Fruit fly (Drosophila melanogaster) whole organism, wandering third instar larva: ENCODE measurements around the gene topi.
A peak's percentile ranks its signal among the peaks of the same experiment; 100 is the strongest.

ENCODE experiments used
- Abd-B ChIP-seq: fragments of >200 bp; optimal IDR thresholded peaks from 2 replicates; lab custom pipeline; 2017; ENCODE audit warnings: missing biosample characterization, missing genetic modification characterization
- CG32264 ChIP-seq: fragments of 200-800 bp; sonication (Bioruptor generic); optimal IDR thresholded peaks from 2 replicates; lab custom pipeline; 2016; ENCODE audit warnings: missing biosample characterization, missing genetic modification characterization
- CG9705 ChIP-seq: fragments of 200-800 bp; sonication (Bioruptor generic); optimal IDR thresholded peaks from 2 replicates; lab custom pipeline; 2018; ENCODE audit warnings: missing biosample characterization, mild to moderate bottlenecking, missing genetic modification characterization
- CrebA ChIP-seq: fragments of 200-800 bp; sonication (Bioruptor generic); optimal IDR thresholded peaks from 2 replicates; lab custom pipeline; 2016; ENCODE audit warnings: missing biosample characterization, mild to moderate bottlenecking, missing genetic modification characterization, borderline replicate concordance
- Dfd ChIP-seq: fragments of >200 bp; optimal IDR thresholded peaks from 2 replicates; lab custom pipeline; 2017; ENCODE audit warnings: missing biosample characterization, missing genetic modification characterization
- Dif ChIP-seq: fragments of 200-275, 200-300 bp; sonication (Bioruptor generic); optimal IDR thresholded peaks from 2 replicates; lab custom pipeline; 2018; ENCODE audit warnings: missing biosample characterization, missing genetic modification characterization; ENCODE audit not compliant: partially characterized antibody
- GATAd ChIP-seq: sonication (Bioruptor generic); optimal IDR thresholded peaks from 2 replicates; lab custom pipeline; 2016; ENCODE audit warnings: missing biosample characterization, missing genetic modification characterization
- HLH106 ChIP-seq: fragments of 200-800 bp; optimal IDR thresholded peaks from 3 replicates; lab custom pipeline; 2019; ENCODE audit warnings: missing biosample characterization, mild to moderate bottlenecking, missing genetic modification characterization, moderate library complexity
- Hr78 ChIP-seq: fragments of >200 bp; optimal IDR thresholded peaks from 2 replicates; lab custom pipeline; 2017; ENCODE audit warnings: missing biosample characterization, missing genetic modification characterization
- Hr83 ChIP-seq: fragments of 200-300 bp; sonication (Bioruptor generic); optimal IDR thresholded peaks from 2 replicates; lab custom pipeline; 2016; ENCODE audit warnings: missing biosample characterization, mild to moderate bottlenecking, missing genetic modification characterization, moderate library complexity; ENCODE audit not compliant: poor library complexity, severe bottlenecking
- Jra ChIP-seq: sonication (Bioruptor generic); optimal IDR thresholded peaks from 2 replicates; lab custom pipeline; 2016; ENCODE audit warnings: missing biosample characterization, missing genetic modification characterization
- Mio ChIP-seq: sonication (Bioruptor generic); optimal IDR thresholded peaks from 2 replicates; lab custom pipeline; 2016; ENCODE audit warnings: missing biosample characterization, missing genetic modification characterization
- Myc ChIP-seq: fragments of >200 bp; optimal IDR thresholded peaks from 2 replicates; lab custom pipeline; 2017
- N ChIP-seq: fragments of >200 bp; optimal IDR thresholded peaks from 2 replicates; lab custom pipeline; 2018; ENCODE audit warnings: missing biosample characterization, missing external identifiers, missing genetic modification characterization
- OdsH ChIP-seq: fragments of 200-800 bp; sonication (Bioruptor generic); optimal IDR thresholded peaks from 2 replicates; lab custom pipeline; 2016; ENCODE audit warnings: missing biosample characterization, mild to moderate bottlenecking, missing genetic modification characterization
- Rel ChIP-seq, 2 experiments: fragments of 200-800 bp; sonication (Bioruptor generic) in 1 of 2; optimal IDR thresholded peaks; 2 replicates in 1 of 2; 3 replicates in 1 of 2; lab custom pipeline; 2016 to 2019; ENCODE audit warnings: mild to moderate bottlenecking in 2 of 2, missing biosample characterization in 2 of 2, missing genetic modification characterization in 2 of 2, moderate library complexity in 1 of 2
- Sp1 ChIP-seq: fragments of 200-800 bp; sonication (Bioruptor generic); optimal IDR thresholded peaks from 3 replicates; lab custom pipeline; 2019; ENCODE audit warnings: missing biosample characterization, mild to moderate bottlenecking, missing genetic modification characterization, moderate library complexity
- Vsx2 ChIP-seq: fragments of 200-300, 225-300 bp; sonication (Bioruptor generic); optimal IDR thresholded peaks from 2 replicates; lab custom pipeline; 2018; ENCODE audit warnings: missing biosample characterization, missing genetic modification characterization; ENCODE audit not compliant: partially characterized antibody
- br ChIP-seq: fragments of 200-800 bp; sonication (Bioruptor generic); optimal IDR thresholded peaks from 2 replicates; lab custom pipeline; 2016; ENCODE audit warnings: missing biosample characterization, missing genetic modification characterization
- brk ChIP-seq: fragments of 200-800 bp; sonication (Bioruptor generic); optimal IDR thresholded peaks from 2 replicates; lab custom pipeline; 2016; ENCODE audit warnings: missing biosample characterization, mild to moderate bottlenecking, missing genetic modification characterization
- dl ChIP-seq, 2 experiments: fragments of 175-275, 200-275 bp in 1 of 2; fragments of 200-275 bp in 1 of 2; sonication (Bioruptor generic); optimal IDR thresholded peaks; lab custom pipeline; 2018; ENCODE audit warnings: mild to moderate bottlenecking in 2 of 2, missing biosample characterization in 2 of 2, missing genetic modification characterization in 2 of 2, moderate library complexity in 2 of 2; ENCODE audit not compliant: partially characterized antibody in 2 of 2, insufficient read depth in 1 of 2
- dmrt93B ChIP-seq: fragments of 200-800 bp; sonication (Bioruptor generic); optimal IDR thresholded peaks from 2 replicates; lab custom pipeline; 2018; ENCODE audit warnings: missing biosample characterization, mild to moderate bottlenecking, missing genetic modification characterization
- dsf ChIP-seq: sonication (Bioruptor generic); optimal IDR thresholded peaks from 2 replicates; lab custom pipeline; 2016; ENCODE audit warnings: missing biosample characterization, missing genetic modification characterization, borderline replicate concordance
- ey ChIP-seq: fragments of 200-800 bp; sonication (Bioruptor generic); optimal IDR thresholded peaks from 2 replicates; lab custom pipeline; 2016; ENCODE audit warnings: missing biosample characterization, missing genetic modification characterization
- foxo ChIP-seq, 2 experiments: fragments of 200-800 bp; sonication (Bioruptor generic); optimal IDR thresholded peaks; 2 replicates in 1 of 2; 3 replicates in 1 of 2; lab custom pipeline; 2016 to 2017; ENCODE audit warnings: missing biosample characterization in 2 of 2, missing genetic modification characterization in 2 of 2
- fru ChIP-seq: fragments of 200-800 bp; sonication (Bioruptor generic); optimal IDR thresholded peaks from 3 replicates; lab custom pipeline; 2016; ENCODE audit warnings: missing biosample characterization, mild to moderate bottlenecking, missing genetic modification characterization
- h ChIP-seq: fragments of 200-800 bp; sonication (Bioruptor generic); optimal IDR thresholded peaks from 3 replicates; lab custom pipeline; 2016; ENCODE audit warnings: missing biosample characterization, mild to moderate bottlenecking, missing genetic modification characterization
- jim ChIP-seq: fragments of 175-275, 200-325 bp; sonication (Bioruptor generic); optimal IDR thresholded peaks from 2 replicates; lab custom pipeline; 2016; ENCODE audit warnings: missing biosample characterization, mild to moderate bottlenecking, missing genetic modification characterization
- lola ChIP-seq: fragments of >200 bp; optimal IDR thresholded peaks from 2 replicates; lab custom pipeline; 2017; ENCODE audit warnings: missing biosample characterization, missing genetic modification characterization
- pan ChIP-seq: fragments of >200 bp; optimal IDR thresholded peaks from 2 replicates; lab custom pipeline; 2017
- psq ChIP-seq: fragments of 200-800 bp; sonication (Bioruptor generic); optimal IDR thresholded peaks from 3 replicates; lab custom pipeline; 2017; ENCODE audit warnings: missing biosample characterization, mild to moderate bottlenecking, missing genetic modification characterization, moderate library complexity
- rgr ChIP-seq: fragments of 200-800 bp; sonication (Bioruptor generic); optimal IDR thresholded peaks from 3 replicates; lab custom pipeline; 2016; ENCODE audit warnings: missing biosample characterization, mild to moderate bottlenecking, missing genetic modification characterization
- sage ChIP-seq: fragments of 200-800 bp; sonication (Bioruptor generic); optimal IDR thresholded peaks from 2 replicates; lab custom pipeline; 2016; ENCODE audit warnings: missing biosample characterization, mild to moderate bottlenecking, missing genetic modification characterization
- sv ChIP-seq: fragments of 200-800 bp; sonication (Bioruptor generic); optimal IDR thresholded peaks from 3 replicates; lab custom pipeline; 2016; ENCODE audit warnings: missing biosample characterization, missing genetic modification characterization
- tai ChIP-seq: sonication (Bioruptor generic); optimal IDR thresholded peaks from 2 replicates; lab custom pipeline; 2016; ENCODE audit warnings: missing biosample characterization, missing genetic modification characterization
- usp ChIP-seq: fragments of >200 bp; optimal IDR thresholded peaks from 2 replicates; lab custom pipeline; 2017; ENCODE audit warnings: missing biosample characterization, missing genetic modification characterization
- woc ChIP-seq: sonication (Bioruptor generic); optimal IDR thresholded peaks from 2 replicates; lab custom pipeline; 2016; ENCODE audit warnings: missing biosample characterization, mild to moderate bottlenecking, missing genetic modification characterization

topi gene

DNA sequence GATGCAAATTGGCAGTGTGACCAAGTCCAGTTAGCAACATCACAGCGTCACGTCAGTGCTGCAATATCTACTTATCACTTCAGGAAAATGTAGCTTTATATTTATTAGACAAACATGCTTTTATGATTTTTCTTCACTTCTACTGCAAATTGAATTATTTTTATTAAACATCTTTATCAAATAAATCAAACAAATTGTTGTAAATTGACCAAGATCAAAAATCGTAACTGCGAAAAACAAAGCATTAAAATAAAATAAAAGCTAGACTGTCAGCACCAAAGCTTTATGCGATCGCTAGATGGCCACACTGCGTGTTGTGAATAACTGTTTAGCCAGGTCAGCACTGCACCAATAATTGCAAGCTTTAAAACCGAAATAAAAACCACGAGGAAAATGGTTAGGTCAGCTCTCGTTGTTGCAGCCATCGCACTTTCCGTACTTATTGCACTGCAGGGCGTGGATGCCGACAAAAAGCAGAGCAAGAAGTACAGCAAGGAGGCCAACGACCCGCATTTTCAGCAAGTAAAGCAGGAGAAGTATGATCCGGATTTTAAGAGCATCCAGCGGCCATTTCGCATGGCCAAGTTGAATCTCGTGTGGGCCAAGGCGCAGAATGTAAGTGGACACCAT lies 16.4 kb downstream of the topi start, which contains the start of the genes CG12945 and CG8507 (continued):
- TF ChIP-seq Myc (lab: Kevin White, UChicago) (peak; percentile 92), Jra (GFP tag; lab: Kevin White, UChicago) (peak; percentile 37), lola (GFP tag; lab: Kevin White, UChicago) (no peak), sage (GFP tag; lab: Kevin White, UChicago) (no peak), sv (GFP tag; lab: Kevin White, UChicago) (peak; percentile 43), Sp1 (GFP tag; lab: Kevin White, UChicago) (peak; percentile 68), h (GFP tag; lab: Kevin White, UChicago) (peak; percentile 65), psq (peak; percentile 48), Abd-B (GFP tag; lab: Kevin White, UChicago) (no peak)
- TF ChIP-seq, all 38 proteins: peak for 14

DNA sequence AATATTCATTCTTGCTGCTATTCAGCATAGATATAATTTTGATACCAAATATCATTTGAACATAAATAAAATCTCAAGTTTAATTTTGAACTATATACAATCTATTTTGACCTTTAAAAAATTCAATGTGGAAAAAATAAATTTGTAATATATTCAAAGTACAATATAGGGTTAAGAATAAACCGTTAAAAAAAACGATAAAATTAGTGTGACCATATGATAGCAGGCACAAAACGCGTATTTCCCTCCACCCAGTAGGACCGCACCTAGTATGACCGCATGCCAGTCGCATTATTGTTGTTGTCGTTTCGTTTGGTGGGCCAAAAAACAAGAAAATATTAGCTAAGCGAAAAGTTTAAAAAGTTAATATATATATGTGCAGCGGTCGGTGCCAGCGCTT lies 18.1 kb downstream of the topi start, which contains the start of gene CG8516:
Gene CG8516 (plus strand): TSS at position 278 of the 400 bp plus-strand sequence.
- TF ChIP-seq sv (GFP tag; lab: Kevin White, UChicago), result peak; percentile 11
- TF ChIP-seq lola (GFP tag; lab: Kevin White, UChicago), result no peak
- TF ChIP-seq Mio (GFP tag; lab: Kevin White, UChicago), result no peak
- TF ChIP-seq HLH106 (tag; lab: Kevin White, UChicago), result peak; percentile 19
- TF ChIP-seq foxo (GFP tag; optimal IDR thresholded peaks at IDR 0.05; lab: Kevin White, UChicago), result peak in 1 of 2 experiments; percentile 29
- no peak for TF ChIP-seq CG9705
- no peak for TF ChIP-seq N (GFP tag; lab: Kevin White, UChicago)
- no peak for TF ChIP-seq Hr83 (GFP tag; lab: Kevin White, UChicago)
- no peak for TF ChIP-seq pan
- TF ChIP-seq Dif (GFP tag; lab: Kevin White, UChicago), result no peak
- peak; percentile 24 for TF ChIP-seq woc (GFP tag; lab: Kevin White, UChicago)
- no peak for TF ChIP-seq dl (GFP tag; optimal IDR thresholded peaks at IDR 0.05; lab: Kevin White, UChicago; ENCODE audit: insufficient read depth in 1 of 2, partially characterized antibody in 2 of 2)
- no peak for TF ChIP-seq Abd-B (GFP tag; lab: Kevin White, UChicago)
- no peak for TF ChIP-seq Hr78
- no peak for TF ChIP-seq Rel (GFP tag; optimal IDR thresholded peaks at IDR 0.05; lab: Kevin White, UChicago)
- peak; percentile 41 for TF ChIP-seq Rel (tag; optimal IDR thresholded peaks at IDR 0.05; lab: Kevin White, UChicago)
- TF ChIP-seq Sp1 (GFP tag; lab: Kevin White, UChicago), result peak; percentile 11
- no peak for TF ChIP-seq CrebA
- peak; percentile 29 for TF ChIP-seq h (GFP tag; lab: Kevin White, UChicago)
- TF ChIP-seq GATAd (GFP tag; lab: Kevin White, UChicago), result no peak
- TF ChIP-seq CG32264 (GFP tag; lab: Kevin White, UChicago), result no peak

DNA sequence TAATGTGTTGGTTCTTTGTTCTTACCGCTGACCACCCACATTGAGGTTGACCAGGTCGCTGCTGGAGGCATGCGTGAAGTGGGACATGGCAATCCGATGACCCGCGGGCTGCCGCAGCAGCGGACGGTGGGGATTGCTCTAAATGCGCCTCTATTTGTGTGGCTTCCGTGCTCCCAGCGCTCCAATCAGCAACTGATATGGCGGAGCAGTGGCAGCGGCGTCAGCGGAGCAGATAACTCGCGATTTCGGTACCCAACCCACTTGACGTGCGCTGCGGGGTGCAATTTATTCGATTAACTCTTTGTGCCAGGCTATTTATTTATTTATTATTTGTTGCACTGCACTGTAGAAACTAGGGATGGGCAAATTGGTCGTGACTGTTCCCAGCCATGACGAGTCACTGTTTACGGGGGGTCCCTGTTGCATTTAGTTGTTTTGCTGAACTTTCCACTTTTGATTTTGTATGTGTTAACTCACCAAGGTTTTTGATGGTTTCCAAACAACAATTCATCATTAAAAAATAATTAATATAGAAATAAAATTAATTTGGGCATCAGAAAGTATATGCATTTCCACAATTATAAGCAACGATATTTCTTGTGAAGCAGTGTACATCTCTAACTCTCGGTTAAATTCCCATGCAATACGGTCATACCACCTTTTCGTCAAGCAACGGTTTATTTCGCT lies 25.9 kb downstream of the topi start, which contains the start of the genes CG9467 and CG8526:
Gene CG9467 (minus strand): TSS at position 383 of the 687 bp plus-strand sequence.
Gene CG8526 (plus strand): TSS at position 637 of the 687 bp plus-strand sequence.
- TF ChIP-seq pan (no peak), CG32264 (GFP tag; lab: Kevin White, UChicago) (no peak), jim (no peak), tai (GFP tag; lab: Kevin White, UChicago) (no peak), lola (GFP tag; lab: Kevin White, UChicago) (no peak), psq (peak; percentile 38), fru (GFP tag; lab: Kevin White, UChicago) (peak; percentile 55), Abd-B (GFP tag; lab: Kevin White, UChicago) (no peak), Rel (GFP tag; optimal IDR thresholded peaks at IDR 0.05; lab: Kevin White, UChicago) (no peak), Rel (tag; optimal IDR thresholded peaks at IDR 0.05; lab: Kevin White, UChicago) (peak; percentile 64), brk (GFP tag; lab: Kevin White, UChicago) (no peak), ey (peak; percentile 57), dl (GFP tag; optimal IDR thresholded peaks at IDR 0.05; lab: Kevin White, UChicago; ENCODE audit: insufficient read depth in 1 of 2, partially characterized antibody in 2 of 2) (no peak), h (GFP tag; lab: Kevin White, UChicago) (peak; percentile 69), sage (GFP tag; lab: Kevin White, UChicago) (no peak), Vsx2 (GFP tag; lab: Kevin White, UChicago) (no peak), N (GFP tag; lab: Kevin White, UChicago) (no peak), Dif (GFP tag; lab: Kevin White, UChicago) (no peak), foxo (GFP tag; optimal IDR thresholded peaks at IDR 0.05; lab: Kevin White, UChicago) (peak in 1 of 2 experiments; percentile 79), Sp1 (GFP tag; lab: Kevin White, UChicago) (peak; percentile 59), Mio (GFP tag; lab: Kevin White, UChicago) (no peak), Hr78 (no peak), HLH106 (tag; lab: Kevin White, UChicago) (peak; percentile 82), dsf (no peak), rgr (peak; percentile 74), Dfd (GFP tag; lab: Kevin White, UChicago) (no peak), GATAd (GFP tag; lab: Kevin White, UChicago) (no peak), usp (GFP tag; lab: Kevin White, UChicago) (no peak), Hr83 (GFP tag; lab: Kevin White, UChicago) (no peak), CrebA (no peak), Jra (GFP tag; lab: Kevin White, UChicago) (peak; percentile 24), dmrt93B (GFP tag; lab: Kevin White, UChicago) (no peak), woc (GFP tag; lab: Kevin White, UChicago) (peak; percentile 82), OdsH (GFP tag; lab: Kevin White, UChicago) (peak; percentile 54), Myc (lab: Kevin White, UChicago) (peak; percentile 55), sv (GFP tag; lab: Kevin White, UChicago) (peak; percentile 56), CG9705 (peak; percentile 60), br (GFP tag; lab: Kevin White, UChicago) (no peak)
